Fruit fly (Drosophila melanogaster) whole organism, embryonic: ENCODE measurements around the gene Cpr30B.

ENCODE experiments used
- Abd-B ChIP-seq: fragments of 200-800 bp; sonication (Bioruptor generic); optimal IDR thresholded peaks from 2 replicates; lab custom pipeline; 2018; ENCODE audit warnings: missing biosample characterization, mild to moderate bottlenecking, missing genetic modification characterization, moderate library complexity
- Bteb2 ChIP-seq: fragments of 200-800 bp; sonication (Bioruptor generic); optimal IDR thresholded peaks from 2 replicates; lab custom pipeline; 2016; ENCODE audit warnings: missing biosample characterization, missing genetic modification characterization
- C15 ChIP-seq: fragments of 200-800 bp; sonication (Bioruptor generic); IDR thresholded peaks from 3 replicates; pipeline ENCODE4 v1.3.6; 2022; ENCODE audit warnings: missing biosample characterization, missing genetic modification characterization
- CG10267 ChIP-seq: fragments of 200-800 bp; sonication (Bioruptor generic); optimal IDR thresholded peaks from 2 replicates; lab custom pipeline; 2018; ENCODE audit warnings: missing biosample characterization, mild to moderate bottlenecking, missing genetic modification characterization, moderate library complexity
- CG10959 ChIP-seq: fragments of 200-800 bp; sonication (Bioruptor generic); IDR thresholded peaks from 2 replicates; pipeline ENCODE4 v1.3.6; 2022; ENCODE audit warnings: missing biosample characterization, missing genetic modification characterization
- CG12219 ChIP-seq: fragments of 200-800 bp; sonication (Bioruptor generic); optimal IDR thresholded peaks from 3 replicates; lab custom pipeline; 2018; ENCODE audit warnings: missing biosample characterization, mild to moderate bottlenecking, missing genetic modification characterization
- CG13894 ChIP-seq: fragments of 200-800 bp; sonication (Bioruptor generic); optimal IDR thresholded peaks from 3 replicates; lab custom pipeline; 2018; ENCODE audit warnings: missing biosample characterization, mild to moderate bottlenecking, missing genetic modification characterization, moderate library complexity
- CG14050 ChIP-seq: fragments of 200-800 bp; sonication (Bioruptor generic); IDR thresholded peaks from 3 replicates; pipeline ENCODE4 v1.3.6; 2022; ENCODE audit warnings: missing biosample characterization, missing genetic modification characterization
- CG1529 ChIP-seq: fragments of 200-800 bp; sonication (Bioruptor generic); optimal IDR thresholded peaks from 3 replicates; lab custom pipeline; 2018; ENCODE audit warnings: missing biosample characterization, missing genetic modification characterization
- CG15514 ChIP-seq: fragments of 200-800 bp; sonication (Bioruptor generic); optimal IDR thresholded peaks from 3 replicates; lab custom pipeline; 2017; ENCODE audit warnings: missing biosample characterization, missing genetic modification characterization, mild to moderate bottlenecking, moderate library complexity, missing genetic modification reagents
- CG1647 ChIP-seq: fragments of 200-800 bp; sonication (Bioruptor generic); optimal IDR thresholded peaks from 3 replicates; lab custom pipeline; 2016; ENCODE audit warnings: missing biosample characterization, missing genetic modification characterization
- CG17361 ChIP-seq: fragments of 200-800 bp; sonication (Bioruptor generic); IDR thresholded peaks from 3 replicates; pipeline ENCODE4 v1.3.6; 2022; ENCODE audit warnings: missing biosample characterization, missing genetic modification characterization
- CG1792 ChIP-seq: fragments of 200-800 bp; sonication (Bioruptor generic); optimal IDR thresholded peaks from 2 replicates; lab custom pipeline; 2016; ENCODE audit warnings: missing biosample characterization, missing genetic modification characterization
- CG18262 ChIP-seq: fragments of 200-800 bp; optimal IDR thresholded peaks from 3 replicates; lab custom pipeline; 2019; ENCODE audit warnings: missing biosample characterization, mild to moderate bottlenecking, missing genetic modification characterization, moderate library complexity
- CG2678 ChIP-seq: fragments of 200-800 bp; sonication (Bioruptor generic); optimal IDR thresholded peaks from 3 replicates; lab custom pipeline; 2019; ENCODE audit warnings: missing biosample characterization, mild to moderate bottlenecking, missing genetic modification characterization, moderate library complexity
- CG32772 ChIP-seq: fragments of 200-800 bp; sonication (Bioruptor generic); IDR thresholded peaks from 2 replicates; pipeline ENCODE4 v1.3.6; 2022; ENCODE audit warnings: missing biosample characterization, missing genetic modification characterization
- CG3407 ChIP-seq: fragments of 200-800 bp; sonication (Bioruptor generic); optimal IDR thresholded peaks from 2 replicates; lab custom pipeline; 2018; ENCODE audit warnings: missing biosample characterization, mild to moderate bottlenecking, missing genetic modification characterization
- CG34422 ChIP-seq: fragments of 200-800 bp; sonication (Bioruptor generic); IDR thresholded peaks from 3 replicates; pipeline ENCODE4 v1.3.6; 2022; ENCODE audit warnings: missing biosample characterization, missing genetic modification characterization
- CG5245 ChIP-seq: fragments of 200-800 bp; sonication (Bioruptor generic); optimal IDR thresholded peaks from 3 replicates; lab custom pipeline; 2016; ENCODE audit warnings: missing biosample characterization, missing genetic modification characterization
- CG7839 ChIP-seq: fragments of 200-800 bp; sonication (Bioruptor generic); optimal IDR thresholded peaks from 3 replicates; lab custom pipeline; 2018; ENCODE audit warnings: missing biosample characterization, mild to moderate bottlenecking, missing genetic modification characterization, moderate library complexity
- CG9727 ChIP-seq: fragments of 200-800 bp; sonication (Bioruptor generic); optimal IDR thresholded peaks from 3 replicates; lab custom pipeline; 2017; ENCODE audit warnings: missing biosample characterization, mild to moderate bottlenecking, missing genetic modification characterization
- Dfd ChIP-seq, 2 experiments: fragments of >200 bp; optimal IDR thresholded peaks; 2 replicates each; lab custom pipeline; 2017; ENCODE audit warnings: missing biosample characterization in 2 of 2, missing genetic modification characterization in 2 of 2
- Hand ChIP-seq: fragments of 200-800 bp; sonication (Bioruptor generic); optimal IDR thresholded peaks from 2 replicates; lab custom pipeline; 2017; ENCODE audit warnings: mild to moderate bottlenecking, missing biosample characterization, missing genetic modification reagents, missing genetic modification characterization
- Hey ChIP-seq: fragments of 200-800 bp; sonication (Bioruptor generic); optimal IDR thresholded peaks from 3 replicates; lab custom pipeline; 2018; ENCODE audit warnings: missing biosample characterization, mild to moderate bottlenecking, missing genetic modification characterization
- Mad ChIP-seq: fragments of 200-800 bp; sonication (Bioruptor generic); optimal IDR thresholded peaks from 2 replicates; lab custom pipeline; 2016; ENCODE audit warnings: missing biosample characterization, missing genetic modification characterization
- Max ChIP-seq: fragments of 200-800 bp; sonication (Bioruptor generic); optimal IDR thresholded peaks from 2 replicates; lab custom pipeline; 2016; ENCODE audit warnings: missing biosample characterization, mild to moderate bottlenecking, missing genetic modification characterization
- Med ChIP-seq: fragments of 200-800 bp; sonication (Bioruptor generic); peaks from one replicate; lab custom pipeline; 2016; ENCODE audit warnings: missing biosample characterization, missing genetic modification characterization, mild to moderate bottlenecking, inconsistent platforms, moderate library complexity
- Meics ChIP-seq: fragments of 200-800 bp; sonication (Bioruptor generic); optimal IDR thresholded peaks from 2 replicates; lab custom pipeline; 2017; ENCODE audit warnings: missing biosample characterization, mild to moderate bottlenecking, missing genetic modification characterization
- Side ChIP-seq: fragments of 200-800 bp; sonication (Bioruptor generic); optimal IDR thresholded peaks from 2 replicates; lab custom pipeline; 2016; ENCODE audit warnings: missing biosample characterization, missing genetic modification characterization
- ap ChIP-seq: fragments of 200-800 bp; sonication (Bioruptor generic); IDR thresholded peaks from 2 replicates; pipeline ENCODE4 v1.3.6; 2022; ENCODE audit warnings: missing biosample characterization, missing genetic modification characterization
- bab2 ChIP-seq: fragments of 200-800 bp; sonication (Bioruptor generic); optimal IDR thresholded peaks from 2 replicates; lab custom pipeline; 2016; ENCODE audit warnings: missing biosample characterization, missing genetic modification characterization
- cwo ChIP-seq: fragments of 200-800 bp; sonication (Bioruptor generic); optimal IDR thresholded peaks from 3 replicates; lab custom pipeline; 2017; ENCODE audit warnings: missing biosample characterization, missing genetic modification characterization, mild to moderate bottlenecking, moderate library complexity, missing genetic modification reagents
- dati ChIP-seq: fragments of 200-800 bp; sonication (Bioruptor generic); IDR thresholded peaks from 2 replicates; pipeline ENCODE4 v1.3.6; 2022; ENCODE audit warnings: missing biosample characterization, missing genetic modification characterization
- fu2 ChIP-seq: fragments of 200-800 bp; sonication (Bioruptor generic); optimal IDR thresholded peaks from 2 replicates; lab custom pipeline; 2016; ENCODE audit warnings: missing biosample characterization, missing genetic modification characterization
- lbe ChIP-seq: fragments of 200-800 bp; sonication (Bioruptor generic); optimal IDR thresholded peaks from 2 replicates; lab custom pipeline; 2016; ENCODE audit warnings: missing biosample characterization, mild to moderate bottlenecking, missing genetic modification characterization
- lov ChIP-seq, 2 experiments: fragments of 200-800 bp in 1 of 2; fragments of >200 bp in 1 of 2; sonication (Bioruptor generic) in 1 of 2; IDR thresholded peaks in 1 of 2; optimal IDR thresholded peaks in 1 of 2; 2 replicates in 1 of 2; 3 replicates in 1 of 2; pipeline versions ENCODE4 v1.3.6 to Lab custom; 2017 to 2022; ENCODE audit warnings: missing biosample characterization in 1 of 2, missing genetic modification characterization in 1 of 2
- mld ChIP-seq: fragments of 200-800 bp; sonication (Bioruptor generic); IDR thresholded peaks from 3 replicates; pipeline ENCODE4 v1.3.6; 2022; ENCODE audit warnings: missing biosample characterization, missing genetic modification characterization; ENCODE audit not compliant: partially characterized antibody
- pan ChIP-seq, 4 experiments: fragments of >200 bp in 3 of 4; fragments of 200-800 bp in 1 of 4; sonication (Bioruptor generic) in 1 of 4; optimal IDR thresholded peaks in 3 of 4; IDR thresholded peaks in 1 of 4; 2 replicates each; pipeline versions ENCODE4 v1.3.6 to Lab custom; 2017 to 2022; ENCODE audit warnings: missing biosample characterization in 2 of 4, missing genetic modification characterization in 2 of 4, mixed read lengths in 1 of 4
- peb ChIP-seq: fragments of 200-800 bp; sonication (Bioruptor generic); IDR thresholded peaks from 2 replicates; pipeline ENCODE4 v1.3.6; 2022; ENCODE audit warnings: missing biosample characterization, missing genetic modification characterization
- pfk ChIP-seq: fragments of 200-800 bp; sonication (Bioruptor generic); optimal IDR thresholded peaks from 2 replicates; lab custom pipeline; 2018; ENCODE audit warnings: missing biosample characterization, mild to moderate bottlenecking, missing genetic modification characterization, moderate library complexity
- phol ChIP-seq: fragments of 200-800 bp; sonication (Bioruptor generic); optimal IDR thresholded peaks from 3 replicates; lab custom pipeline; 2018; ENCODE audit warnings: missing biosample characterization, mild to moderate bottlenecking, missing genetic modification characterization, moderate library complexity
- prd ChIP-seq, 3 experiments: fragments of >200 bp in 2 of 3; fragments of 200-800 bp in 1 of 3; sonication (Bioruptor generic) in 1 of 3; optimal IDR thresholded peaks in 2 of 3; IDR thresholded peaks in 1 of 3; 2 replicates in 2 of 3; 3 replicates in 1 of 3; pipeline versions ENCODE4 v1.3.6 to Lab custom; 2017 to 2022; ENCODE audit warnings: missing biosample characterization in 1 of 3, missing genetic modification characterization in 1 of 3
- rib ChIP-seq: fragments of 200-800 bp; sonication (Bioruptor generic); IDR thresholded peaks from 2 replicates; pipeline ENCODE4 v1.3.6; 2022; ENCODE audit warnings: missing biosample characterization, missing genetic modification characterization
- tin ChIP-seq: fragments of 200-800 bp; sonication (Bioruptor generic); optimal IDR thresholded peaks from 3 replicates; lab custom pipeline; 2016; ENCODE audit warnings: missing biosample characterization, missing genetic modification characterization
- unpg ChIP-seq: fragments of 200-800 bp; sonication (Bioruptor generic); optimal IDR thresholded peaks from 3 replicates; lab custom pipeline; 2018; ENCODE audit warnings: missing biosample characterization, mild to moderate bottlenecking, missing genetic modification characterization, moderate library complexity
- zen ChIP-seq: fragments of 200-800 bp; sonication (Bioruptor generic); optimal IDR thresholded peaks from 3 replicates; lab custom pipeline; 2018; ENCODE audit warnings: missing biosample characterization, mild to moderate bottlenecking, missing genetic modification characterization, moderate library complexity

Cpr30B gene

dm6 chr2L:9500454-9500853, 42.2 kb upstream of the Cpr30B start (continued):
- TF ChIP-seq cwo (GFP tag; lab: Kevin White, UChicago) (no peak), Hey (no peak), Side (GFP tag; lab: Kevin White, UChicago) (no peak), bab2 (GFP tag; lab: Kevin White, UChicago) (no peak)

DNA sequence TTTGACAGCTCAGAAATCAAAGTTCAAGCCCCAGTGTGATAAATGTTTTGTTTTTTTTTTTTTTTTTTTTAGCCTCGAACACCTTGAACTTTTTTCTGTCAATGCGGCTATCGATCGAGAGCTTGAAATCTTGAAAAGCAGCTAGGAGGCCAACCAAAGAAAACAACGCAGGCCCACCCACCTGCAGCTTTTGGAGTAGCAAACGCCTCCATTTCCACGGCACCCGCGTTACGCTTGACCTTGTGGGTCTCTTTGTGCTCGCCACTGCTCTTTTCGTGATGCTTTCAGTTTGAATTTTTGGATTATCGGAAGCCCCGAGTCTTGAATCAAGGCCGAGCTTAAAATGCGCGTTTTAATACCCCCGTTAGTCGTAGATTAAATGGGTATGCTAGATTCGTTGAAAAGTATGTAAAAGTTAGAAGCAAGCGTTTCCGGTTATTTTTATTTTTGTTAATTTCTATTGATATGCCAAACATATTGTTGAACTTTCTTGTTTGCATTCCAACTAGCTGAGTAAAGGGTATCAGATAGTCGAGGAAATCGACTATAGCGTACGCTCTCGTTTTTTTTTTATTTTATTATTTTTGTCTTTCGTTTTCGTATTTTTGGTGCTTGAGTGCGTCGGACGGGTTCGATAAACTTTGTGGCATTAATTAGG, 39.8 kb upstream of the Cpr30B start:
- TF ChIP-seq CG34422 (GFP tag; lab: Robert Waterston, UW) (peak; percentile 77), CG12219 (GFP tag; lab: Kevin White, UChicago) (peak; percentile 46), phol (peak; percentile 54), CG1529 (peak; percentile 66), Mad (GFP tag; lab: Kevin White, UChicago) (peak; percentile 44), CG1792 (GFP tag; lab: Kevin White, UChicago) (no peak), CG15514 (GFP tag; lab: Kevin White, UChicago) (peak; percentile 20), prd (optimal IDR thresholded peaks at IDR 0.05; lab: Kevin White, UChicago) (no peak), prd (GFP tag; IDR thresholded peaks at IDR 0.05; lab: Robert Waterston, UW) (peak; percentile 81), fu2 (GFP tag; lab: Kevin White, UChicago) (no peak), Max (no peak), lbe (GFP tag; lab: Kevin White, UChicago) (no peak), CG10267 (tag; lab: Kevin White, UChicago) (peak; percentile 26), ap (GFP tag; lab: Robert Waterston, UW) (peak; percentile 55), lov (optimal IDR thresholded peaks at IDR 0.05; lab: Kevin White, UChicago) (no peak), lov (GFP tag; IDR thresholded peaks at IDR 0.05; lab: Robert Waterston, UW) (0 out of 3 replicates have a peak, but pooled peaks have one; percentile 55), pfk (GFP tag; lab: Kevin White, UChicago) (no peak), Meics (peak; percentile 65), peb (GFP tag; lab: Robert Waterston, UW) (peak; percentile 33; the same call in 1 of the 2 replicates), Abd-B (GFP tag; lab: Kevin White, UChicago) (peak; percentile 29), CG18262 (tag; lab: Kevin White, UChicago) (peak; percentile 56), CG7839 (tag; lab: Kevin White, UChicago) (peak; percentile 77), CG10959 (GFP tag; lab: Robert Waterston, UW) (no peak), CG32772 (GFP tag; lab: Robert Waterston, UW) (peak; percentile 76), Hand (GFP tag; lab: Kevin White, UChicago) (no peak), rib (GFP tag; lab: Robert Waterston, UW) (0 out of 2 replicates have a peak, but pooled peaks have one; percentile 32), unpg (peak; percentile 80), CG13894 (tag; lab: Kevin White, UChicago) (no peak), Med (peak; percentile 70), C15 (GFP tag; lab: Robert Waterston, UW) (0 out of 3 replicates have a peak, but pooled peaks have one; percentile 40), CG14050 (GFP tag; lab: Robert Waterston, UW) (peak; percentile 77), dati (no peak), CG2678 (tag; lab: Kevin White, UChicago) (peak; percentile 75), Bteb2 (GFP tag; lab: Kevin White, UChicago) (peak; percentile 63), CG9727 (GFP tag; lab: Kevin White, UChicago) (peak; percentile 11), zen (no peak), tin (GFP tag; lab: Kevin White, UChicago) (peak; percentile 15), mld (GFP tag; lab: Robert Waterston, UW) (no peak), CG17361 (GFP tag; lab: Robert Waterston, UW) (peak; percentile 46; the same call in 1 of the 3 replicates), CG3407 (peak; percentile 64), pan (optimal IDR thresholded peaks at IDR 0.05; lab: Kevin White, UChicago) (no peak), pan (GFP tag; optimal IDR thresholded peaks at IDR 0.05 in 1 of 2, IDR thresholded peaks at IDR 0.05 in 1 of 2) (peak in 1 of 2 experiments; percentile 89), CG1647 (GFP tag; lab: Kevin White, UChicago) (no peak), Dfd (GFP tag; optimal IDR thresholded peaks at IDR 0.05; lab: Kevin White, UChicago) (no peak), CG5245 (peak; percentile 21)
